Fruit fly (Drosophila melanogaster): ENCODE results near the gene CG3191.

- TF ChIP-seq ttk (GFP tag; IDR thresholded peaks at IDR 0.05) (no peak), CG10321 (GFP tag; IDR thresholded peaks at IDR 0.05) (no peak), CG17359 (tag; optimal IDR thresholded peaks at IDR 0.05) (no peak), CG2199 (GFP tag; IDR thresholded peaks at IDR 0.05) (no peak), CG32532 (GFP tag; IDR thresholded peaks at IDR 0.05) (no peak), CG1603 (tag; optimal IDR thresholded peaks at IDR 0.05) (no peak), Vsx1 (GFP tag; optimal IDR thresholded peaks at IDR 0.05) (no peak), CG15073 (GFP tag; optimal IDR thresholded peaks at IDR 0.05) (no peak), h (optimal IDR thresholded peaks at IDR 0.05) (no peak), CG6654 (GFP tag; optimal IDR thresholded peaks at IDR 0.05) (no peak), Sox100B (GFP tag; optimal IDR thresholded peaks at IDR 0.05) (no peak), Eip74EF (GFP tag; optimal IDR thresholded peaks at IDR 0.05) (no peak), zen (tag; optimal IDR thresholded peaks at IDR 0.05) (no peak), MTF-1 (GFP tag; optimal IDR thresholded peaks at IDR 0.05; ENCODE audit: borderline replicate concordance) (no peak)
Observed at dm6 chrX:2275249-2275872, 23.6 kb upstream of the CG3191 start, which contains the start of gene Vml.

All from whole organism, embryonic.